Worm (Caenorhabditis elegans) whole organism, L4 larva: Measurements from ENCODE around the gene srg-38.

Experiments used
- ces-1 ChIP-seq: fragments of 150-350 bp; sonication (generic microtip); optimal IDR thresholded peaks from 4 replicates; lab custom pipeline; 2014; ENCODE audit warnings: missing biosample characterization, missing genetic modification reagents, missing genetic modification characterization
- lin-15B ChIP-seq: fragments of 150-350 bp; sonication (generic microtip); optimal IDR thresholded peaks from 3 replicates; lab custom pipeline; 2014; ENCODE audit warnings: missing biosample characterization, missing genetic modification characterization
- lin-39 ChIP-seq: fragments of 150-350 bp; optimal IDR thresholded peaks from 2 replicates; lab custom pipeline; 2014; ENCODE audit warnings: missing biosample characterization, missing genetic modification reagents, missing genetic modification characterization
- nhr-237 ChIP-seq: sonication (generic microtip); optimal IDR thresholded peaks from 2 replicates; lab custom pipeline; 2017; ENCODE audit warnings: missing biosample characterization, missing genetic modification characterization
- snpc-4 ChIP-seq: fragments of 150-350 bp; optimal IDR thresholded peaks from 2 replicates; lab custom pipeline; 2014; ENCODE audit warnings: missing biosample characterization, missing genetic modification characterization
- unc-62 ChIP-seq, 3 experiments: fragments of 150-350 bp in 1 of 3; sonication (generic microtip); optimal IDR thresholded peaks in 2 of 3; peaks in 1 of 3; 1 replicate in 1 of 3; 2 replicates in 2 of 3; lab custom pipeline; 2014 to 2017; ENCODE audit warnings: missing biosample characterization in 3 of 3, missing genetic modification characterization in 3 of 3, missing genetic modification reagents in 3 of 3, missing genotype in 1 of 3
- zag-1 ChIP-seq: fragments of 150-350 bp; optimal IDR thresholded peaks from 2 replicates; lab custom pipeline; 2014; ENCODE audit warnings: missing biosample characterization, missing genetic modification characterization
- zfp-3 ChIP-seq: fragments of 200-800 bp; sonication (Bioruptor generic); conservative IDR thresholded peaks from 2 replicates; pipeline ENCODE4 v1.3.6; 2022; ENCODE audit warnings: missing genetic modification reagents, missing genetic modification characterization, missing compliant biosample characterization

- TF ChIP-seq nhr-237 (tag; lab: Kevin White, UChicago) (no peak), lin-15B (tag; lab: Kevin White, UChicago) (no peak), ces-1 (GFP tag; lab: Kevin White, UChicago) (no peak), lin-39 (tag; lab: Kevin White, UChicago) (no peak), zag-1 (tag; lab: Kevin White, UChicago) (no peak), unc-62 (GFP tag; optimal IDR thresholded peaks at IDR 0.05 in 1 of 2; lab: Kevin White, UChicago) (no peak), unc-62 (tag; optimal IDR thresholded peaks at IDR 0.05; lab: Kevin White, UChicago) (no peak), snpc-4 (tag; lab: Kevin White, UChicago) (no peak), zfp-3 (GFP tag; lab: Robert Waterston, UW) (no peak)
Measured at ce11 chrV:11156589-11156988, 1.1 kb upstream of the srg-38 start.
